Fruit fly (Drosophila melanogaster): Measurements from ENCODE around the gene CG34135.

CG34135 gene

dm6 chr3R:8808518-8808921 is 40.5 kb upstream of the CG34135 start:
- TF ChIP-seq Abd-B (GFP tag; optimal IDR thresholded peaks at IDR 0.05) (no peak), Vsx2 (GFP tag; optimal IDR thresholded peaks at IDR 0.05; ENCODE audit: partially characterized antibody) (no peak), HLH106 (tag; optimal IDR thresholded peaks at IDR 0.05) (peak; percentile 63), brk (GFP tag; optimal IDR thresholded peaks at IDR 0.05) (peak; percentile 70), Myc (optimal IDR thresholded peaks at IDR 0.05) (no peak), Jra (GFP tag; optimal IDR thresholded peaks at IDR 0.05) (peak; percentile 24), sv (GFP tag; optimal IDR thresholded peaks at IDR 0.05) (peak; percentile 53), pan (optimal IDR thresholded peaks at IDR 0.05) (no peak), rgr (GFP tag; optimal IDR thresholded peaks at IDR 0.05) (peak; percentile 72), tai (GFP tag; optimal IDR thresholded peaks at IDR 0.05) (no peak), OdsH (GFP tag; optimal IDR thresholded peaks at IDR 0.05) (peak; percentile 61), dl (GFP tag; optimal IDR thresholded peaks at IDR 0.05; ENCODE audit: insufficient read depth in 1 of 2, partially characterized antibody in 2 of 2) (no peak), woc (GFP tag; optimal IDR thresholded peaks at IDR 0.05) (peak; percentile 52), usp (GFP tag; optimal IDR thresholded peaks at IDR 0.05) (no peak), Dif (GFP tag; optimal IDR thresholded peaks at IDR 0.05; ENCODE audit: partially characterized antibody) (no peak), Hr83 (GFP tag; optimal IDR thresholded peaks at IDR 0.05; ENCODE audit: poor library complexity, severe bottlenecking) (no peak), CG9705 (GFP tag; optimal IDR thresholded peaks at IDR 0.05) (no peak), Mio (GFP tag; optimal IDR thresholded peaks at IDR 0.05) (no peak), h (GFP tag; optimal IDR thresholded peaks at IDR 0.05) (peak; percentile 63), Sp1 (GFP tag; optimal IDR thresholded peaks at IDR 0.05) (peak; percentile 73), CG32264 (GFP tag; optimal IDR thresholded peaks at IDR 0.05) (no peak), Rel (GFP tag; optimal IDR thresholded peaks at IDR 0.05) (peak; percentile 1), Rel (tag; optimal IDR thresholded peaks at IDR 0.05) (no peak), psq (GFP tag; optimal IDR thresholded peaks at IDR 0.05) (peak; percentile 16), CrebA (GFP tag; optimal IDR thresholded peaks at IDR 0.05; ENCODE audit: borderline replicate concordance) (no peak), Hnf4 (GFP tag; optimal IDR thresholded peaks at IDR 0.05) (peak; percentile 5), sage (GFP tag; optimal IDR thresholded peaks at IDR 0.05) (peak; percentile 12), br (GFP tag; optimal IDR thresholded peaks at IDR 0.05) (peak; percentile 29), ey (GFP tag; optimal IDR thresholded peaks at IDR 0.05) (peak; percentile 57), foxo (GFP tag; optimal IDR thresholded peaks at IDR 0.05) (peak in 1 of 2 experiments; percentile 72), fru (GFP tag; optimal IDR thresholded peaks at IDR 0.05) (peak; percentile 69), jim (GFP tag; optimal IDR thresholded peaks at IDR 0.05) (no peak)

- no peak for TF ChIP-seq lola (GFP tag; optimal IDR thresholded peaks at IDR 0.05)
- TF ChIP-seq sv (GFP tag; optimal IDR thresholded peaks at IDR 0.05) = no peak
- peak; percentile 66 for TF ChIP-seq Dif (GFP tag; optimal IDR thresholded peaks at IDR 0.05; ENCODE audit: partially characterized antibody)
- TF ChIP-seq jim (GFP tag; optimal IDR thresholded peaks at IDR 0.05) = no peak
- TF ChIP-seq rgr (GFP tag; optimal IDR thresholded peaks at IDR 0.05) = no peak
- no peak for TF ChIP-seq Sp1 (GFP tag; optimal IDR thresholded peaks at IDR 0.05)
- TF ChIP-seq Vsx2 (GFP tag; optimal IDR thresholded peaks at IDR 0.05; ENCODE audit: partially characterized antibody) = no peak
- no peak for TF ChIP-seq Hr83 (GFP tag; optimal IDR thresholded peaks at IDR 0.05; ENCODE audit: poor library complexity, severe bottlenecking)
- no peak for TF ChIP-seq dmrt93B (GFP tag; optimal IDR thresholded peaks at IDR 0.05)
- TF ChIP-seq GATAd (GFP tag; optimal IDR thresholded peaks at IDR 0.05) = no peak
- no peak for TF ChIP-seq HLH106 (tag; optimal IDR thresholded peaks at IDR 0.05)
- no peak for TF ChIP-seq Abd-B (GFP tag; optimal IDR thresholded peaks at IDR 0.05)
- no peak for TF ChIP-seq pan (optimal IDR thresholded peaks at IDR 0.05)
- TF ChIP-seq h (GFP tag; optimal IDR thresholded peaks at IDR 0.05) = no peak
- TF ChIP-seq Hr78 (GFP tag; optimal IDR thresholded peaks at IDR 0.05) = no peak
- no peak for TF ChIP-seq OdsH (GFP tag; optimal IDR thresholded peaks at IDR 0.05)
- no peak for TF ChIP-seq dsf (GFP tag; optimal IDR thresholded peaks at IDR 0.05; ENCODE audit: borderline replicate concordance)
- no peak for TF ChIP-seq dl (GFP tag; optimal IDR thresholded peaks at IDR 0.05; ENCODE audit: insufficient read depth in 1 of 2, partially characterized antibody in 2 of 2)
- TF ChIP-seq Mio (GFP tag; optimal IDR thresholded peaks at IDR 0.05) = no peak
- TF ChIP-seq N (GFP tag; optimal IDR thresholded peaks at IDR 0.05) = no peak
- no peak for TF ChIP-seq Jra (GFP tag; optimal IDR thresholded peaks at IDR 0.05)
- peak; percentile 46 for TF ChIP-seq woc (GFP tag; optimal IDR thresholded peaks at IDR 0.05)
- no peak for TF ChIP-seq psq (GFP tag; optimal IDR thresholded peaks at IDR 0.05)
- no peak for TF ChIP-seq Myc (optimal IDR thresholded peaks at IDR 0.05)
- TF ChIP-seq usp (GFP tag; optimal IDR thresholded peaks at IDR 0.05) = no peak
- TF ChIP-seq ey (GFP tag; optimal IDR thresholded peaks at IDR 0.05) = peak; percentile 26
- no peak for TF ChIP-seq fru (GFP tag; optimal IDR thresholded peaks at IDR 0.05)
- no peak for TF ChIP-seq Dfd (GFP tag; optimal IDR thresholded peaks at IDR 0.05)
- peak; percentile 11 for TF ChIP-seq Hnf4 (GFP tag; optimal IDR thresholded peaks at IDR 0.05)
- no peak for TF ChIP-seq br (GFP tag; optimal IDR thresholded peaks at IDR 0.05)
- TF ChIP-seq Rel (GFP tag; optimal IDR thresholded peaks at IDR 0.05) = no peak
- TF ChIP-seq Rel (tag; optimal IDR thresholded peaks at IDR 0.05) = peak; percentile 87
- TF ChIP-seq tai (GFP tag; optimal IDR thresholded peaks at IDR 0.05) = no peak
- peak; percentile 5 for TF ChIP-seq brk (GFP tag; optimal IDR thresholded peaks at IDR 0.05)
- TF ChIP-seq CG9705 (GFP tag; optimal IDR thresholded peaks at IDR 0.05) = no peak
- no peak for TF ChIP-seq sage (GFP tag; optimal IDR thresholded peaks at IDR 0.05)
These were observed 40.0 kb upstream of the CG34135 start for dm6 chr3R:8807831-8808517.
